Fruit fly (Drosophila melanogaster) whole organism, embryonic: ENCODE measurements around the gene CG31637.
A peak's percentile ranks its signal among the peaks of the same experiment; 100 is the strongest.

ENCODE experiments used
- Bteb2 ChIP-seq: fragments of 200-800 bp; sonication (Bioruptor generic); optimal IDR thresholded peaks from 2 replicates; lab custom pipeline; 2016; ENCODE audit warnings: missing biosample characterization, missing genetic modification characterization
- CG11456 ChIP-seq: fragments of 200-800 bp; sonication (Bioruptor generic); IDR thresholded peaks from 3 replicates; pipeline ENCODE4 v1.3.6; 2022; ENCODE audit warnings: missing biosample characterization, missing genetic modification characterization
- CG12155 ChIP-seq: fragments of 200-800 bp; sonication (Bioruptor generic); optimal IDR thresholded peaks from 3 replicates; lab custom pipeline; 2016; ENCODE audit warnings: missing biosample characterization, missing genetic modification characterization
- CG12744 ChIP-seq: fragments of 200-800 bp; sonication (Bioruptor generic); optimal IDR thresholded peaks from 2 replicates; lab custom pipeline; 2016; ENCODE audit warnings: missing biosample characterization, missing genetic modification characterization
- CG12942 ChIP-seq: fragments of 200-800 bp; sonication (Bioruptor generic); optimal IDR thresholded peaks from 3 replicates; lab custom pipeline; 2016; ENCODE audit warnings: missing biosample characterization, missing genetic modification characterization
- CG13123 ChIP-seq: fragments of 200-800 bp; sonication (Bioruptor generic); optimal IDR thresholded peaks from 2 replicates; lab custom pipeline; 2016; ENCODE audit warnings: missing biosample characterization, missing genetic modification characterization
- CG14014 ChIP-seq: fragments of 200-800 bp; sonication (Bioruptor generic); IDR thresholded peaks from 2 replicates; pipeline ENCODE4 v1.3.6; 2022; ENCODE audit warnings: missing biosample characterization, missing genetic modification characterization
- CG14860 ChIP-seq: fragments of 200-800 bp; sonication (Bioruptor generic); IDR thresholded peaks from 3 replicates; pipeline ENCODE4 v1.3.6; 2022; ENCODE audit warnings: missing biosample characterization, missing genetic modification characterization; ENCODE audit not compliant: partially characterized antibody
- CG15696 ChIP-seq: fragments of 200-800 bp; sonication (Bioruptor generic); optimal IDR thresholded peaks from 2 replicates; lab custom pipeline; 2019; ENCODE audit warnings: missing biosample characterization, mild to moderate bottlenecking, missing genetic modification characterization, moderate library complexity
- CG17186 ChIP-seq: fragments of 200-800 bp; sonication (Bioruptor generic); optimal IDR thresholded peaks from 3 replicates; lab custom pipeline; 2017; ENCODE audit warnings: missing biosample characterization, missing genetic modification reagents, missing genetic modification characterization
- CG17912 ChIP-seq: fragments of 200-800 bp; sonication (Bioruptor generic); optimal IDR thresholded peaks from 2 replicates; lab custom pipeline; 2018; ENCODE audit warnings: missing biosample characterization, mild to moderate bottlenecking, missing genetic modification characterization
- CG18476 ChIP-seq: fragments of 200-800 bp; sonication (Bioruptor generic); optimal IDR thresholded peaks from 2 replicates; lab custom pipeline; 2016; ENCODE audit warnings: missing biosample characterization, mild to moderate bottlenecking, missing genetic modification characterization
- CG30020 ChIP-seq: fragments of 200-800 bp; optimal IDR thresholded peaks from 2 replicates; lab custom pipeline; 2019; ENCODE audit warnings: missing biosample characterization, mild to moderate bottlenecking, missing genetic modification characterization, moderate library complexity
- CG33557 ChIP-seq: fragments of 200-800 bp; sonication (Bioruptor generic); optimal IDR thresholded peaks from 2 replicates; lab custom pipeline; 2019; ENCODE audit warnings: missing biosample characterization, mild to moderate bottlenecking, missing genetic modification characterization, moderate library complexity
- CG3847 ChIP-seq: fragments of 200-800 bp; sonication (Bioruptor generic); IDR thresholded peaks from 2 replicates; pipeline ENCODE4 v1.3.6; 2022; ENCODE audit warnings: missing biosample characterization, missing genetic modification characterization
- CG6765 ChIP-seq: fragments of 200-800 bp; sonication (Bioruptor generic); optimal IDR thresholded peaks from 3 replicates; lab custom pipeline; 2017; ENCODE audit warnings: missing biosample characterization, mild to moderate bottlenecking, missing genetic modification characterization
- CG7357 ChIP-seq: fragments of 200-800 bp; sonication (Bioruptor generic); IDR thresholded peaks from 3 replicates; pipeline ENCODE4 v1.3.6; 2022; ENCODE audit warnings: missing biosample characterization, missing genetic modification characterization
- CG7372 ChIP-seq: fragments of 200-800 bp; sonication (Bioruptor generic); IDR thresholded peaks from 2 replicates; pipeline ENCODE4 v1.3.6; 2022; ENCODE audit warnings: missing biosample characterization, missing genetic modification characterization
- CG7745 ChIP-seq: fragments of 200-800 bp; sonication (Bioruptor generic); optimal IDR thresholded peaks from 2 replicates; lab custom pipeline; 2018; ENCODE audit warnings: missing biosample characterization, mild to moderate bottlenecking, missing genetic modification characterization, moderate library complexity
- CG7928 ChIP-seq: fragments of 200-800 bp; sonication (Bioruptor generic); optimal IDR thresholded peaks from 2 replicates; lab custom pipeline; 2017; ENCODE audit warnings: missing biosample characterization, mild to moderate bottlenecking, missing genetic modification characterization
- CG8359 ChIP-seq: fragments of 200-800 bp; sonication (Bioruptor generic); optimal IDR thresholded peaks from 2 replicates; lab custom pipeline; 2017; ENCODE audit warnings: missing biosample characterization, mild to moderate bottlenecking, missing genetic modification characterization, borderline replicate concordance
- CG9817 ChIP-seq: fragments of 200-800 bp; sonication (Bioruptor generic); optimal IDR thresholded peaks from 2 replicates; lab custom pipeline; 2018; ENCODE audit warnings: missing biosample characterization, mild to moderate bottlenecking, missing genetic modification characterization, moderate library complexity
- CG9932 ChIP-seq: fragments of 200-800 bp; sonication (Bioruptor generic); IDR thresholded peaks from 2 replicates; pipeline ENCODE4 v1.3.6; 2022; ENCODE audit warnings: missing biosample characterization, missing genetic modification characterization
- CoRest ChIP-seq: fragments of 200-800 bp; sonication (Bioruptor generic); optimal IDR thresholded peaks from 3 replicates; lab custom pipeline; 2018; ENCODE audit warnings: missing biosample characterization, mild to moderate bottlenecking, missing genetic modification characterization, moderate library complexity
- D19B ChIP-seq: fragments of 200-800 bp; sonication (Bioruptor generic); optimal IDR thresholded peaks from 2 replicates; lab custom pipeline; 2017; ENCODE audit warnings: missing biosample characterization, mild to moderate bottlenecking, missing genetic modification characterization
- Dip3 ChIP-seq: fragments of 200-800 bp; sonication (Bioruptor generic); optimal IDR thresholded peaks from 3 replicates; lab custom pipeline; 2016; ENCODE audit warnings: missing biosample characterization, missing genetic modification characterization
- Dref ChIP-seq: fragments of 200-800 bp; sonication (Bioruptor generic); IDR thresholded peaks from 2 replicates; pipeline ENCODE4 v1.3.6; 2022; ENCODE audit warnings: missing biosample characterization, missing genetic modification characterization
- Eip74EF ChIP-seq, 2 experiments: fragments of 200-800 bp in 1 of 2; fragments of >200 bp in 1 of 2; sonication (Bioruptor generic) in 1 of 2; optimal IDR thresholded peaks; 2 replicates each; lab custom pipeline; 2017 to 2019; ENCODE audit warnings: missing biosample characterization in 2 of 2, missing genetic modification characterization in 2 of 2, mild to moderate bottlenecking in 1 of 2, moderate library complexity in 1 of 2
- H2.0 ChIP-seq: fragments of 200-800 bp; sonication (Bioruptor generic); IDR thresholded peaks from 2 replicates; pipeline ENCODE4 v1.3.6; 2022; ENCODE audit warnings: missing biosample characterization, missing genetic modification characterization
- HHEX ChIP-seq: fragments of 200-800 bp; sonication (Bioruptor generic); optimal IDR thresholded peaks from 3 replicates; lab custom pipeline; 2017; ENCODE audit warnings: missing biosample characterization, mild to moderate bottlenecking, missing genetic modification characterization, missing genetic modification reagents
- Hsf ChIP-seq: fragments of 200-800 bp; sonication (Bioruptor generic); optimal IDR thresholded peaks from 3 replicates; lab custom pipeline; 2016; ENCODE audit warnings: missing biosample characterization, missing genetic modification characterization
- MESR4 ChIP-seq: fragments of 200-800 bp; sonication (Bioruptor generic); optimal IDR thresholded peaks from 2 replicates; lab custom pipeline; 2018; ENCODE audit warnings: missing biosample characterization, mild to moderate bottlenecking, missing genetic modification characterization, moderate library complexity
- NC2β ChIP-seq: fragments of 200-800 bp; sonication (Bioruptor generic); optimal IDR thresholded peaks from 2 replicates; lab custom pipeline; 2016; ENCODE audit warnings: missing biosample characterization, missing genetic modification characterization
- Sry-β ChIP-seq: fragments of 200-800 bp; sonication (Bioruptor generic); optimal IDR thresholded peaks from 2 replicates; lab custom pipeline; 2018; ENCODE audit warnings: missing biosample characterization, mild to moderate bottlenecking, missing genetic modification characterization, moderate library complexity
- Taf1 ChIP-seq: fragments of 200-800 bp; sonication (Bioruptor generic); IDR thresholded peaks from 2 replicates; pipeline ENCODE4 v1.3.6; 2022; ENCODE audit warnings: missing biosample characterization, missing genetic modification characterization
- ase ChIP-seq: fragments of 200-800 bp; sonication (Bioruptor generic); IDR thresholded peaks from 3 replicates; pipeline ENCODE4 v1.3.6; 2022; ENCODE audit warnings: missing biosample characterization, missing genetic modification characterization
- ato ChIP-seq: fragments of 200-800 bp; sonication (Bioruptor generic); IDR thresholded peaks from 2 replicates; pipeline ENCODE4 v1.3.6; 2022; ENCODE audit warnings: missing biosample characterization, missing genetic modification characterization; ENCODE audit not compliant: partially characterized antibody
- bab2 ChIP-seq: fragments of 200-800 bp; sonication (Bioruptor generic); optimal IDR thresholded peaks from 2 replicates; lab custom pipeline; 2016; ENCODE audit warnings: missing biosample characterization, missing genetic modification characterization
- corto ChIP-seq: fragments of 200-800 bp; sonication (Bioruptor generic); optimal IDR thresholded peaks from 2 replicates; lab custom pipeline; 2016; ENCODE audit warnings: missing biosample characterization, mild to moderate bottlenecking, missing genetic modification characterization, moderate library complexity
- crc ChIP-seq: fragments of 200-800 bp; sonication (Bioruptor generic); optimal IDR thresholded peaks from 2 replicates; lab custom pipeline; 2016; ENCODE audit warnings: missing biosample characterization, missing genetic modification characterization
- fd3F ChIP-seq: fragments of 200-800 bp; sonication (Bioruptor generic); optimal IDR thresholded peaks from 2 replicates; lab custom pipeline; 2018; ENCODE audit warnings: missing biosample characterization, mild to moderate bottlenecking, missing genetic modification characterization, moderate library complexity
- gcm2 ChIP-seq: fragments of 200-800 bp; sonication (Bioruptor generic); optimal IDR thresholded peaks from 2 replicates; lab custom pipeline; 2016; ENCODE audit warnings: missing biosample characterization, missing genetic modification characterization
- ham ChIP-seq: fragments of 200-800 bp; sonication (Bioruptor generic); IDR thresholded peaks from 2 replicates; pipeline ENCODE4 v1.3.6; 2022; ENCODE audit warnings: missing biosample characterization, missing genetic modification characterization
- lilli ChIP-seq: fragments of 200-800 bp; sonication (Bioruptor generic); optimal IDR thresholded peaks from 3 replicates; lab custom pipeline; 2016; ENCODE audit warnings: missing biosample characterization, missing genetic modification characterization
- nerfin-1 ChIP-seq: fragments of 200-800 bp; sonication (Bioruptor generic); optimal IDR thresholded peaks from 3 replicates; lab custom pipeline; 2019; ENCODE audit warnings: missing biosample characterization, mild to moderate bottlenecking, missing genetic modification characterization, moderate library complexity
- nom ChIP-seq: fragments of 200-800 bp; sonication (Bioruptor generic); optimal IDR thresholded peaks from 2 replicates; lab custom pipeline; 2017; ENCODE audit warnings: missing biosample characterization, missing genetic modification characterization, mild to moderate bottlenecking, moderate library complexity, missing genetic modification reagents
- stwl ChIP-seq: fragments of 200-800 bp; sonication (Bioruptor generic); optimal IDR thresholded peaks from 3 replicates; lab custom pipeline; 2018; ENCODE audit warnings: missing biosample characterization, mild to moderate bottlenecking, missing genetic modification characterization, moderate library complexity
- wdn ChIP-seq: fragments of 200-800 bp; sonication (Bioruptor generic); IDR thresholded peaks from 2 replicates; pipeline ENCODE4 v1.3.6; 2022; ENCODE audit warnings: missing biosample characterization, missing genetic modification characterization

The CG31637 gene

dm6 chr2L:6561463-6562357 is 63.3 kb downstream of the CG31637 start, which contains the start of the genes Trmt6 and Ent2 (continued):
- peak; percentile 97 for TF ChIP-seq Hsf
- peak; percentile 83 for TF ChIP-seq CG6765
- peak; percentile 97 for TF ChIP-seq CG9817 (tag; lab: Kevin White, UChicago)
- peak; percentile 80 for TF ChIP-seq corto (GFP tag; lab: Kevin White, UChicago)
- peak; percentile 86 for TF ChIP-seq CG13123
- peak; percentile 96 for TF ChIP-seq CoRest
- TF ChIP-seq CG33557 (GFP tag; lab: Kevin White, UChicago): peak; percentile 54
- peak; percentile 97 for TF ChIP-seq wdn
- TF ChIP-seq CG7745 (tag; lab: Kevin White, UChicago): no peak
- TF ChIP-seq stwl (tag; lab: Kevin White, UChicago): peak; percentile 58
- TF ChIP-seq Bteb2 (GFP tag; lab: Kevin White, UChicago): peak; percentile 85
- TF ChIP-seq Dip3 (GFP tag; lab: Kevin White, UChicago): peak; percentile 97
- TF ChIP-seq bab2 (GFP tag; lab: Kevin White, UChicago): peak; percentile 97
- peak; percentile 97 for TF ChIP-seq H2.0 (GFP tag; lab: Robert Waterston, UW)
- TF ChIP-seq CG9932 (GFP tag; lab: Robert Waterston, UW): peak; percentile 98
- TF ChIP-seq CG17186 (GFP tag; lab: Kevin White, UChicago): peak; percentile 91
- TF ChIP-seq fd3F: peak; percentile 94
- peak; percentile 85 for TF ChIP-seq nerfin-1 (tag; lab: Kevin White, UChicago)
- TF ChIP-seq CG15696 (tag; lab: Kevin White, UChicago): peak; percentile 83
- peak; percentile 55 for TF ChIP-seq Sry-β (GFP tag; lab: Kevin White, UChicago)
- TF ChIP-seq CG7928 (GFP tag; lab: Kevin White, UChicago): peak; percentile 76
- peak; percentile 93 for TF ChIP-seq NC2β (GFP tag; lab: Kevin White, UChicago)
- TF ChIP-seq gcm2: peak; percentile 90
- TF ChIP-seq CG7357 (GFP tag; lab: Robert Waterston, UW): peak; percentile 94
- TF ChIP-seq CG30020 (tag; lab: Kevin White, UChicago): peak; percentile 55
- peak; percentile 49 for TF ChIP-seq Dref
- TF ChIP-seq CG14014: peak; percentile 97
- TF ChIP-seq MESR4 (GFP tag; lab: Kevin White, UChicago): peak; percentile 47
- peak; percentile 97 for TF ChIP-seq CG3847
- TF ChIP-seq lilli: peak; percentile 97
- peak; percentile 91 for TF ChIP-seq CG12744 (GFP tag; lab: Kevin White, UChicago)
- peak; percentile 87 for TF ChIP-seq CG18476 (GFP tag; lab: Kevin White, UChicago)
- TF ChIP-seq Taf1: peak; percentile 96
- peak; percentile 98 for TF ChIP-seq ase
- peak; percentile 95 for TF ChIP-seq HHEX
- TF ChIP-seq CG7372 (GFP tag; lab: Robert Waterston, UW): peak; percentile 96
- TF ChIP-seq ato: no peak
- TF ChIP-seq Eip74EF (GFP tag; optimal IDR thresholded peaks at IDR 0.05; lab: Kevin White, UChicago): peak in 1 of 2 experiments; percentile 88
- peak; percentile 90 for TF ChIP-seq D19B (GFP tag; lab: Kevin White, UChicago)
- peak; percentile 93 for TF ChIP-seq CG12942 (GFP tag; lab: Kevin White, UChicago)
- no peak for TF ChIP-seq CG14860 (GFP tag; lab: Robert Waterston, UW)
- TF ChIP-seq CG11456: peak; percentile 99
- TF ChIP-seq nom: peak; percentile 75
- TF ChIP-seq CG17912 (GFP tag; lab: Kevin White, UChicago): peak; percentile 78
- TF ChIP-seq ham (GFP tag; lab: Robert Waterston, UW): peak; percentile 88
- peak; percentile 9 for TF ChIP-seq CG8359 (GFP tag; lab: Kevin White, UChicago)
- TF ChIP-seq CG12155 (GFP tag; lab: Kevin White, UChicago): peak; percentile 96
- TF ChIP-seq crc (GFP tag; lab: Kevin White, UChicago): peak; percentile 92
